Worm (Caenorhabditis elegans) whole organism, L3 larva: ENCODE results near the gene gei-8.

Source experiments
- R02D3.7 ChIP-seq: fragments of 150-350 bp; optimal IDR thresholded peaks from 2 replicates; lab custom pipeline; 2014; ENCODE audit warnings: missing biosample characterization, missing genetic modification characterization
- ama-1 ChIP-seq: fragments of 150-350 bp; optimal IDR thresholded peaks from 2 replicates; lab custom pipeline; 2018
- ceh-16 ChIP-seq: sonication (generic microtip); optimal IDR thresholded peaks from 2 replicates; lab custom pipeline; 2017; ENCODE audit warnings: missing biosample characterization, missing genetic modification characterization
- ceh-28 ChIP-seq: fragments of 150-350 bp; optimal IDR thresholded peaks from 2 replicates; lab custom pipeline; 2014; ENCODE audit warnings: missing biosample characterization, missing genetic modification reagents, missing genetic modification characterization
- ceh-82 ChIP-seq: fragments of 150-350 bp; optimal IDR thresholded peaks from 2 replicates; lab custom pipeline; 2014; ENCODE audit warnings: missing biosample characterization, missing genetic modification characterization
- daf-12 ChIP-seq: fragments of 150-350 bp; optimal IDR thresholded peaks from 2 replicates; lab custom pipeline; 2014; ENCODE audit warnings: missing biosample characterization, missing genetic modification reagents, missing genetic modification characterization
- egl-5 ChIP-seq: fragments of 150-350 bp; optimal IDR thresholded peaks from 2 replicates; lab custom pipeline; 2017; ENCODE audit warnings: missing biosample characterization, missing genetic modification reagents, missing genetic modification characterization, inconsistent platforms
- elt-1 ChIP-seq: fragments of 150-350 bp; optimal IDR thresholded peaks from 2 replicates; lab custom pipeline; 2014; ENCODE audit warnings: missing biosample characterization, missing genetic modification characterization
- elt-2 ChIP-seq: sonication (generic microtip); optimal IDR thresholded peaks from 2 replicates; lab custom pipeline; 2016; ENCODE audit warnings: missing genetic modification reagents, mild to moderate bottlenecking, missing genetic modification characterization, missing compliant biosample characterization
- elt-3 ChIP-seq, 3 experiments: fragments of 150-350 bp in 1 of 3; sonication (generic microtip) in 2 of 3; optimal IDR thresholded peaks; 2 replicates in 2 of 3; 4 replicates in 1 of 3; lab custom pipeline; 2014 to 2017; ENCODE audit warnings: missing biosample characterization in 3 of 3, missing genetic modification characterization in 3 of 3
- eor-1 ChIP-seq, 2 experiments: fragments of 150-350 bp; optimal IDR thresholded peaks; 2 replicates each; lab custom pipeline; 2014 to 2018; ENCODE audit warnings: missing biosample characterization in 2 of 2, missing genetic modification characterization in 2 of 2
- fkh-10 ChIP-seq: sonication (generic microtip); optimal IDR thresholded peaks from 2 replicates; lab custom pipeline; 2017; ENCODE audit warnings: missing biosample characterization, missing genetic modification reagents, missing genetic modification characterization
- fkh-2 ChIP-seq: fragments of 150-350 bp; optimal IDR thresholded peaks from 2 replicates; lab custom pipeline; 2014; ENCODE audit warnings: missing biosample characterization, missing genetic modification reagents, missing genetic modification characterization
- fos-1 ChIP-seq: fragments of 150-350 bp; optimal IDR thresholded peaks from 2 replicates; lab custom pipeline; 2014; ENCODE audit warnings: missing biosample characterization, missing genetic modification characterization
- hmg-11 ChIP-seq: sonication (generic microtip); optimal IDR thresholded peaks from 2 replicates; lab custom pipeline; 2016; ENCODE audit warnings: missing genetic modification characterization, missing compliant biosample characterization
- jun-1 ChIP-seq: fragments of 150-350 bp; optimal IDR thresholded peaks from 2 replicates; lab custom pipeline; 2014; ENCODE audit warnings: missing biosample characterization, missing genetic modification reagents, missing genetic modification characterization
- lin-15B ChIP-seq: fragments of 150-350 bp; optimal IDR thresholded peaks from 2 replicates; lab custom pipeline; 2014; ENCODE audit warnings: missing biosample characterization, missing genetic modification characterization
- lin-39 ChIP-seq: fragments of 150-350 bp; optimal IDR thresholded peaks from 2 replicates; lab custom pipeline; 2018; ENCODE audit warnings: missing biosample characterization, missing genetic modification reagents, missing genetic modification characterization
- mml-1 ChIP-seq: fragments of 150-350 bp; sonication (generic microtip); optimal IDR thresholded peaks from 3 replicates; lab custom pipeline; 2014; ENCODE audit warnings: missing biosample characterization, missing genetic modification characterization
- nfya-1 ChIP-seq: sonication (generic microtip); optimal IDR thresholded peaks from 2 replicates; lab custom pipeline; 2017; ENCODE audit warnings: missing genetic modification characterization, mild to moderate bottlenecking, missing compliant biosample characterization, antibody characterized with exemption, moderate library complexity; ENCODE audit not compliant: insufficient read depth
- nhr-23 ChIP-seq: fragments of 150-350 bp; optimal IDR thresholded peaks from 2 replicates; lab custom pipeline; 2014; ENCODE audit warnings: missing biosample characterization, missing genetic modification reagents, missing genetic modification characterization
- nhr-237 ChIP-seq: fragments of 150-350 bp; optimal IDR thresholded peaks from 2 replicates; lab custom pipeline; 2014; ENCODE audit warnings: missing biosample characterization, missing genetic modification characterization
- nhr-25 ChIP-seq: sonication (generic microtip); optimal IDR thresholded peaks from 2 replicates; lab custom pipeline; 2017; ENCODE audit warnings: missing biosample characterization, missing genetic modification characterization
- nhr-28 ChIP-seq: fragments of 150-350 bp; optimal IDR thresholded peaks from 2 replicates; lab custom pipeline; 2014; ENCODE audit warnings: missing biosample characterization, missing genetic modification characterization
- nhr-43 ChIP-seq: sonication (generic microtip); optimal IDR thresholded peaks from 2 replicates; lab custom pipeline; 2016; ENCODE audit warnings: mild to moderate bottlenecking, missing genetic modification characterization, missing compliant biosample characterization; ENCODE audit not compliant: poor library complexity, severe bottlenecking
- nhr-76 ChIP-seq: fragments of 150-350 bp; sonication (generic microtip); optimal IDR thresholded peaks from 5 replicates; lab custom pipeline; 2014; ENCODE audit warnings: missing biosample characterization, missing genetic modification characterization
- pha-4 ChIP-seq: fragments of 150-350 bp; optimal IDR thresholded peaks from 2 replicates; lab custom pipeline; 2014; ENCODE audit warnings: missing biosample characterization, missing genetic modification reagents, missing genetic modification characterization
- pqm-1 ChIP-seq: fragments of 150-350 bp; optimal IDR thresholded peaks from 2 replicates; lab custom pipeline; 2017; ENCODE audit warnings: missing biosample characterization, missing genetic modification characterization, inconsistent platforms
- snpc-4 ChIP-seq: fragments of 150-350 bp; optimal IDR thresholded peaks from 2 replicates; lab custom pipeline; 2014; ENCODE audit warnings: missing biosample characterization, missing genetic modification characterization
- tbx-2 ChIP-seq: sonication (generic microtip); optimal IDR thresholded peaks from 2 replicates; lab custom pipeline; 2016; ENCODE audit warnings: mild to moderate bottlenecking, missing genetic modification characterization, missing compliant biosample characterization
- ztf-11 ChIP-seq: fragments of 150-350 bp; optimal IDR thresholded peaks from 2 replicates; lab custom pipeline; 2014; ENCODE audit warnings: missing biosample characterization, missing genetic modification characterization
- ztf-4 ChIP-seq: fragments of 150-350 bp; optimal IDR thresholded peaks from 2 replicates; lab custom pipeline; 2014; ENCODE audit warnings: missing biosample characterization, missing genetic modification characterization

gei-8 gene

ce11 chrIII:8108490-8108889, 12.5 kb downstream of the gei-8 start, which contains the start of gene C14B9.3:
Gene C14B9.3 (plus strand): TSS chrIII:8108790.
- TF ChIP-seq nfya-1 (no peak), nhr-76 (tag; lab: Kevin White, UChicago) (no peak), pqm-1 (tag; lab: Kevin White, UChicago) (no peak), ama-1 (lab: Kevin White, UChicago) (no peak), lin-39 (tag; lab: Kevin White, UChicago) (no peak), R02D3.7 (tag; lab: Kevin White, UChicago) (no peak), fkh-10 (GFP tag; lab: Kevin White, UChicago) (no peak), hmg-11 (no peak), elt-3 (tag; optimal IDR thresholded peaks at IDR 0.05; lab: Kevin White, UChicago) (no peak), elt-2 (tag; lab: Kevin White, UChicago) (no peak), tbx-2 (tag; lab: Kevin White, UChicago) (no peak), nhr-23 (tag; lab: Kevin White, UChicago) (no peak), fkh-2 (no peak), jun-1 (tag; lab: Kevin White, UChicago) (no peak)

ce11 chrIII:8106476-8106875, 14.6 kb downstream of the gei-8 start:
- peak; percentile 66 for TF ChIP-seq nfya-1
- peak; percentile 70 for TF ChIP-seq hmg-11
- TF ChIP-seq tbx-2 (tag; lab: Kevin White, UChicago): no peak
- TF ChIP-seq ceh-28 (tag; lab: Kevin White, UChicago): no peak
- TF ChIP-seq pha-4 (tag; lab: Kevin White, UChicago): peak; percentile 45
- peak; percentile 75 for TF ChIP-seq lin-39 (tag; lab: Kevin White, UChicago)
- no peak for TF ChIP-seq ama-1 (lab: Kevin White, UChicago)
- peak; percentile 28 for TF ChIP-seq elt-2 (tag; lab: Kevin White, UChicago)
- no peak for TF ChIP-seq fos-1

- TF ChIP-seq nhr-25 (tag; lab: Kevin White, UChicago): peak; percentile 10
- no peak for TF ChIP-seq ceh-16 (tag; lab: Kevin White, UChicago)
Measured at ce11 chrIII:8105771-8106170, 15.3 kb downstream of the gei-8 start.

ce11 chrIII:8100960-8101359, 20.1 kb downstream of the gei-8 start, which contains the start of gene plk-1:
Gene plk-1 (plus strand): TSS chrIII:8101348.
- TF ChIP-seq nfya-1: peak; percentile 59
- TF ChIP-seq lin-39 (tag; lab: Kevin White, UChicago): peak; percentile 62
- TF ChIP-seq lin-15B (tag; lab: Kevin White, UChicago): peak; percentile 54
- TF ChIP-seq nhr-28 (tag; lab: Kevin White, UChicago): no peak
- peak; percentile 63 for TF ChIP-seq pha-4 (tag; lab: Kevin White, UChicago)
- TF ChIP-seq R02D3.7 (tag; lab: Kevin White, UChicago): peak; percentile 84
- TF ChIP-seq eor-1 (tag; optimal IDR thresholded peaks at IDR 0.05; lab: Kevin White, UChicago): no peak
- peak; percentile 27 for TF ChIP-seq hmg-11
- TF ChIP-seq mml-1 (tag; lab: Kevin White, UChicago): no peak
- no peak for TF ChIP-seq tbx-2 (tag; lab: Kevin White, UChicago)
- TF ChIP-seq nhr-25 (tag; lab: Kevin White, UChicago): peak; percentile 15
- no peak for TF ChIP-seq snpc-4 (tag; lab: Kevin White, UChicago)
- TF ChIP-seq, all 47 proteins: peak for 7

ce11 chrIII:8099022-8099421, 22.0 kb downstream of the gei-8 start, which contains the start of gene K06H7.1:
Gene K06H7.1 (plus strand): TSS chrIII:8099322.
- TF ChIP-seq egl-5 (tag; lab: Kevin White, UChicago) (no peak), hmg-11 (no peak), lin-15B (tag; lab: Kevin White, UChicago) (no peak), nfya-1 (no peak), ztf-11 (tag; lab: Kevin White, UChicago) (no peak), nhr-43 (no peak), elt-1 (tag; lab: Kevin White, UChicago) (no peak), daf-12 (no peak)

- no peak for TF ChIP-seq ztf-4
- no peak for TF ChIP-seq snpc-4 (tag; lab: Kevin White, UChicago)
- TF ChIP-seq nfya-1: no peak
- no peak for TF ChIP-seq tbx-2 (tag; lab: Kevin White, UChicago)
- no peak for TF ChIP-seq ceh-82
- no peak for TF ChIP-seq pha-4 (tag; lab: Kevin White, UChicago)
- TF ChIP-seq ama-1 (lab: Kevin White, UChicago): no peak
- TF ChIP-seq egl-5 (tag; lab: Kevin White, UChicago): no peak
- TF ChIP-seq nhr-76 (tag; lab: Kevin White, UChicago): no peak
- no peak for TF ChIP-seq nhr-25 (tag; lab: Kevin White, UChicago)
- TF ChIP-seq elt-3 (tag; optimal IDR thresholded peaks at IDR 0.05; lab: Kevin White, UChicago): no peak
- no peak for TF ChIP-seq pqm-1 (tag; lab: Kevin White, UChicago)
- no peak for TF ChIP-seq jun-1 (tag; lab: Kevin White, UChicago)
- TF ChIP-seq mml-1 (tag; lab: Kevin White, UChicago): no peak
- no peak for TF ChIP-seq nhr-237 (tag; lab: Kevin White, UChicago)
- TF ChIP-seq fos-1: no peak
- TF ChIP-seq elt-1 (tag; lab: Kevin White, UChicago): no peak
Measured at ce11 chrIII:8098116-8098515, 22.9 kb downstream of the gei-8 start, which contains the start of gene K06H7.8. Gene K06H7.8 (minus strand): TSS chrIII:8098216.
